Fruit fly (Drosophila melanogaster) whole organism, embryonic: ENCODE results near the gene Fmr1.

Experiments
- ATbp ChIP-seq: fragments of 200-800 bp; sonication (Bioruptor generic); optimal IDR thresholded peaks from 2 replicates; lab custom pipeline; 2017; ENCODE audit warnings: missing biosample characterization, mild to moderate bottlenecking, missing genetic modification characterization, missing genetic modification reagents
- Ada2b ChIP-seq: fragments of 200-800 bp; sonication (Bioruptor generic); IDR thresholded peaks from 2 replicates; pipeline ENCODE4 v1.3.6; 2022; ENCODE audit warnings: missing biosample characterization, missing genetic modification characterization
- Atf6 ChIP-seq: fragments of 200-800 bp; sonication (Bioruptor generic); IDR thresholded peaks from 2 replicates; pipeline ENCODE4 v1.3.6; 2022; ENCODE audit warnings: missing biosample characterization, missing genetic modification characterization
- Bdp1 ChIP-seq: fragments of 200-800 bp; sonication (Bioruptor generic); optimal IDR thresholded peaks from 3 replicates; lab custom pipeline; 2016; ENCODE audit warnings: missing biosample characterization, missing genetic modification characterization
- CG10321 ChIP-seq: fragments of 200-800 bp; sonication (Bioruptor generic); IDR thresholded peaks from 2 replicates; pipeline ENCODE4 v1.3.6; 2022; ENCODE audit warnings: missing biosample characterization, missing genetic modification characterization
- CG10366 ChIP-seq: fragments of 200-800 bp; sonication (Bioruptor generic); IDR thresholded peaks from 2 replicates; pipeline ENCODE4 v1.3.6; 2022; ENCODE audit warnings: missing biosample characterization, missing genetic modification characterization
- CG10565 ChIP-seq: fragments of 200-800 bp; sonication (Bioruptor generic); optimal IDR thresholded peaks from 3 replicates; lab custom pipeline; 2016; ENCODE audit warnings: missing biosample characterization, mild to moderate bottlenecking, missing genetic modification characterization
- CG1233 ChIP-seq: fragments of 200-800 bp; sonication (Bioruptor generic); optimal IDR thresholded peaks from 4 replicates; lab custom pipeline; 2018; ENCODE audit warnings: missing biosample characterization, mild to moderate bottlenecking, missing genetic modification characterization
- CG12744 ChIP-seq: fragments of 200-800 bp; sonication (Bioruptor generic); optimal IDR thresholded peaks from 2 replicates; lab custom pipeline; 2016; ENCODE audit warnings: missing biosample characterization, missing genetic modification characterization
- CG13424 ChIP-seq: fragments of 200-800 bp; sonication (Bioruptor generic); optimal IDR thresholded peaks from 2 replicates; lab custom pipeline; 2019; ENCODE audit warnings: missing biosample characterization, mild to moderate bottlenecking, missing genetic modification characterization, moderate library complexity
- CG15011 ChIP-seq: fragments of 200-800 bp; sonication (Bioruptor generic); optimal IDR thresholded peaks from 3 replicates; lab custom pipeline; 2018; ENCODE audit warnings: missing biosample characterization, mild to moderate bottlenecking, missing genetic modification characterization
- CG15696 ChIP-seq: fragments of 200-800 bp; sonication (Bioruptor generic); optimal IDR thresholded peaks from 2 replicates; lab custom pipeline; 2019; ENCODE audit warnings: missing biosample characterization, mild to moderate bottlenecking, missing genetic modification characterization, moderate library complexity
- CG1603 ChIP-seq: fragments of 200-800 bp; sonication (Bioruptor generic); optimal IDR thresholded peaks from 2 replicates; lab custom pipeline; 2019; ENCODE audit warnings: missing biosample characterization, mild to moderate bottlenecking, missing genetic modification characterization, moderate library complexity
- CG1792 ChIP-seq: fragments of 200-800 bp; sonication (Bioruptor generic); optimal IDR thresholded peaks from 2 replicates; lab custom pipeline; 2016; ENCODE audit warnings: missing biosample characterization, missing genetic modification characterization
- CG30020 ChIP-seq: fragments of 200-800 bp; optimal IDR thresholded peaks from 2 replicates; lab custom pipeline; 2019; ENCODE audit warnings: missing biosample characterization, mild to moderate bottlenecking, missing genetic modification characterization, moderate library complexity
- CG3065 ChIP-seq: fragments of 200-800 bp; sonication (Bioruptor generic); optimal IDR thresholded peaks from 2 replicates; lab custom pipeline; 2016; ENCODE audit warnings: missing biosample characterization, missing genetic modification characterization
- CG31365 ChIP-seq: fragments of 200-800 bp; sonication (Bioruptor generic); optimal IDR thresholded peaks from 2 replicates; lab custom pipeline; 2018; ENCODE audit warnings: missing biosample characterization, mild to moderate bottlenecking, missing genetic modification characterization
- CG3726 ChIP-seq: fragments of 200-800 bp; sonication (Bioruptor generic); IDR thresholded peaks from 3 replicates; pipeline ENCODE4, ENCODE4 v1.3.6; 2022; ENCODE audit warnings: missing biosample characterization, missing genetic modification characterization
- CG4328 ChIP-seq: fragments of 200-800 bp; sonication (Bioruptor generic); optimal IDR thresholded peaks from 3 replicates; lab custom pipeline; 2017; ENCODE audit warnings: missing biosample characterization, missing genetic modification reagents, missing genetic modification characterization
- CG4820 ChIP-seq: fragments of 200-800 bp; sonication (Bioruptor generic); optimal IDR thresholded peaks from 3 replicates; lab custom pipeline; 2016; ENCODE audit warnings: missing biosample characterization, missing genetic modification characterization
- CG5180 ChIP-seq: fragments of 200-800 bp; sonication (Bioruptor generic); optimal IDR thresholded peaks from 3 replicates; lab custom pipeline; 2017; ENCODE audit warnings: missing biosample characterization, missing genetic modification characterization, mild to moderate bottlenecking, moderate library complexity, missing genetic modification reagents
- CG5953 ChIP-seq: fragments of 200-800 bp; sonication (Bioruptor generic); IDR thresholded peaks from 2 replicates; pipeline ENCODE4 v1.3.6; 2022; ENCODE audit warnings: missing biosample characterization, missing genetic modification characterization
- CG6813 ChIP-seq: fragments of 200-800 bp; sonication (Bioruptor generic); optimal IDR thresholded peaks from 2 replicates; lab custom pipeline; 2017; ENCODE audit warnings: missing biosample characterization, missing genetic modification characterization, mild to moderate bottlenecking, moderate library complexity, missing genetic modification reagents
- CG6854 ChIP-seq: fragments of 200-800 bp; sonication (Bioruptor generic); optimal IDR thresholded peaks from 3 replicates; lab custom pipeline; 2017; ENCODE audit warnings: missing biosample characterization, mild to moderate bottlenecking, missing genetic modification characterization
- CG8281 ChIP-seq: fragments of 200-800 bp; sonication (Bioruptor generic); optimal IDR thresholded peaks from 2 replicates; lab custom pipeline; 2018; ENCODE audit warnings: missing biosample characterization, mild to moderate bottlenecking, missing genetic modification characterization, moderate library complexity
- CG8944 ChIP-seq: fragments of 200-800 bp; sonication (Bioruptor generic); optimal IDR thresholded peaks from 3 replicates; lab custom pipeline; 2016; ENCODE audit warnings: missing biosample characterization, missing genetic modification characterization
- Fer1 ChIP-seq: fragments of 200-800 bp; sonication (Bioruptor generic); optimal IDR thresholded peaks from 2 replicates; lab custom pipeline; 2017; ENCODE audit warnings: missing biosample characterization, mild to moderate bottlenecking, missing genetic modification characterization
- Gug ChIP-seq: fragments of 200-800 bp; sonication (Bioruptor generic); IDR thresholded peaks from 4 replicates; pipeline ENCODE4 v1.3.6; 2022; ENCODE audit warnings: missing biosample characterization, missing genetic modification characterization
- HLHmδ ChIP-seq: fragments of 200-800 bp; sonication (Bioruptor generic); optimal IDR thresholded peaks from 2 replicates; lab custom pipeline; 2018; ENCODE audit warnings: missing biosample characterization, mild to moderate bottlenecking, missing genetic modification characterization, moderate library complexity
- Hr39 ChIP-seq: fragments of >200 bp; optimal IDR thresholded peaks from 2 replicates; lab custom pipeline; 2017
- Meics ChIP-seq: fragments of 200-800 bp; sonication (Bioruptor generic); optimal IDR thresholded peaks from 2 replicates; lab custom pipeline; 2017; ENCODE audit warnings: missing biosample characterization, mild to moderate bottlenecking, missing genetic modification characterization
- Nf-YB ChIP-seq: fragments of 200-800 bp; sonication (Bioruptor generic); optimal IDR thresholded peaks from 3 replicates; lab custom pipeline; 2019; ENCODE audit warnings: missing biosample characterization, mild to moderate bottlenecking, missing genetic modification characterization, moderate library complexity
- Nf-YC ChIP-seq: fragments of 200-800 bp; optimal IDR thresholded peaks from 3 replicates; lab custom pipeline; 2019; ENCODE audit warnings: missing biosample characterization, mild to moderate bottlenecking, missing genetic modification characterization, moderate library complexity
- NfI ChIP-seq: fragments of 200-800 bp; sonication (Bioruptor generic); optimal IDR thresholded peaks from 3 replicates; lab custom pipeline; 2018; ENCODE audit warnings: missing biosample characterization, mild to moderate bottlenecking, missing genetic modification characterization, moderate library complexity
- Oli ChIP-seq: fragments of 200-800 bp; sonication (Bioruptor generic); optimal IDR thresholded peaks from 2 replicates; lab custom pipeline; 2018; ENCODE audit warnings: missing biosample characterization, mild to moderate bottlenecking, missing genetic modification characterization, moderate library complexity
- Six4 ChIP-seq: fragments of 200-800 bp; sonication (Bioruptor generic); optimal IDR thresholded peaks from 2 replicates; lab custom pipeline; 2016; ENCODE audit warnings: missing biosample characterization, missing genetic modification characterization
- ara ChIP-seq: fragments of 200-800 bp; sonication (Bioruptor generic); IDR thresholded peaks from 2 replicates; pipeline ENCODE4 v1.3.6; 2022; ENCODE audit warnings: missing biosample characterization, missing genetic modification characterization
- btn ChIP-seq: fragments of 200-800 bp; sonication (Bioruptor generic); optimal IDR thresholded peaks from 2 replicates; lab custom pipeline; 2016; ENCODE audit warnings: missing biosample characterization, missing genetic modification characterization
- dm ChIP-seq: fragments of 200-800 bp; sonication (Bioruptor generic); optimal IDR thresholded peaks from 3 replicates; lab custom pipeline; 2016; ENCODE audit warnings: missing biosample characterization, missing genetic modification characterization
- fd102C ChIP-seq: fragments of 200-800 bp; sonication (Bioruptor generic); optimal IDR thresholded peaks from 2 replicates; lab custom pipeline; 2018; ENCODE audit warnings: missing biosample characterization, mild to moderate bottlenecking, missing genetic modification characterization, moderate library complexity
- mam ChIP-seq: fragments of 200-800 bp; sonication (Bioruptor generic); optimal IDR thresholded peaks from 3 replicates; lab custom pipeline; 2016; ENCODE audit warnings: missing biosample characterization, missing genetic modification characterization
- mirr ChIP-seq: fragments of 200-800 bp; sonication (Bioruptor generic); optimal IDR thresholded peaks from 3 replicates; lab custom pipeline; 2018; ENCODE audit warnings: missing biosample characterization, mild to moderate bottlenecking, missing genetic modification characterization
- otp ChIP-seq: fragments of 200-800 bp; sonication (Bioruptor generic); IDR thresholded peaks from 3 replicates; pipeline ENCODE4, ENCODE4 v1.3.6; 2022; ENCODE audit warnings: missing biosample characterization, missing genetic modification characterization
- repo ChIP-seq: fragments of 200-800 bp; sonication (Bioruptor generic); optimal IDR thresholded peaks from 2 replicates; lab custom pipeline; 2016; ENCODE audit warnings: missing biosample characterization, missing genetic modification characterization
- scrt ChIP-seq: fragments of 200-800 bp; sonication (Bioruptor generic); optimal IDR thresholded peaks from 2 replicates; lab custom pipeline; 2018; ENCODE audit warnings: missing biosample characterization, mild to moderate bottlenecking, missing genetic modification characterization, moderate library complexity
- sqz ChIP-seq: fragments of 200-800 bp; sonication (Bioruptor generic); optimal IDR thresholded peaks from 3 replicates; lab custom pipeline; 2018; ENCODE audit warnings: missing biosample characterization, mild to moderate bottlenecking, missing genetic modification characterization
- tap ChIP-seq: fragments of 200-800 bp; optimal IDR thresholded peaks from 3 replicates; lab custom pipeline; 2019; ENCODE audit warnings: missing biosample characterization, mild to moderate bottlenecking, missing genetic modification characterization, moderate library complexity
- vfl ChIP-seq: fragments of 200-800 bp; sonication (Bioruptor generic); optimal IDR thresholded peaks from 2 replicates; lab custom pipeline; 2016; ENCODE audit warnings: missing biosample characterization, missing genetic modification characterization
- z ChIP-seq: fragments of 200-800 bp; sonication (Bioruptor generic); IDR thresholded peaks from 3 replicates; pipeline ENCODE4 v1.3.6; 2022; ENCODE audit warnings: missing biosample characterization, missing genetic modification characterization

The Fmr1 gene

dm6 chr3R:10139649-10140598, 30.0 kb upstream of the Fmr1 start, which contains the start of gene tws (continued):
- TF ChIP-seq CG10565 (GFP tag; lab: Kevin White, UChicago) (no peak), CG5180 (GFP tag; lab: Kevin White, UChicago) (no peak), Gug (GFP tag; lab: Robert Waterston, UW) (peak; percentile 9; the same call in 1 of the 4 replicates), Oli (peak; percentile 21), CG1603 (tag; lab: Kevin White, UChicago) (peak; percentile 72), CG10321 (GFP tag; lab: Robert Waterston, UW) (no peak), repo (no peak), CG5953 (no peak), Fer1 (GFP tag; lab: Kevin White, UChicago) (peak; percentile 62), sqz (GFP tag; lab: Kevin White, UChicago) (no peak), btn (GFP tag; lab: Kevin White, UChicago) (no peak), fd102C (no peak), vfl (GFP tag; lab: Kevin White, UChicago) (no peak), otp (peak; percentile 75), scrt (GFP tag; lab: Kevin White, UChicago) (peak; percentile 30), dm (GFP tag; lab: Kevin White, UChicago) (no peak), Nf-YC (tag; lab: Kevin White, UChicago) (peak; percentile 58), CG12744 (GFP tag; lab: Kevin White, UChicago) (peak; percentile 32), CG15696 (tag; lab: Kevin White, UChicago) (peak; percentile 0), CG8281 (tag; lab: Kevin White, UChicago) (peak; percentile 29), Hr39 (lab: Kevin White, UChicago) (no peak), CG10366 (GFP tag; lab: Robert Waterston, UW) (peak; percentile 33; the same call in 1 of the 2 replicates), CG31365 (tag; lab: Kevin White, UChicago) (peak; percentile 56), CG3065 (GFP tag; lab: Kevin White, UChicago) (no peak), CG4328 (GFP tag; lab: Kevin White, UChicago) (no peak), CG1233 (GFP tag; lab: Kevin White, UChicago) (peak; percentile 36), CG8944 (no peak), Atf6 (GFP tag; lab: Robert Waterston, UW) (peak; percentile 74), ara (GFP tag; lab: Robert Waterston, UW) (peak; percentile 42; the same call in 1 of the 2 replicates), ATbp (GFP tag; lab: Kevin White, UChicago) (peak; percentile 49), CG4820 (GFP tag; lab: Kevin White, UChicago) (peak; percentile 4), CG6854 (peak; percentile 53), CG15011 (peak; percentile 14), CG30020 (tag; lab: Kevin White, UChicago) (no peak), CG3726 (peak; percentile 41; the same call in 1 of the 3 replicates), Nf-YB (no peak), Ada2b (GFP tag; lab: Robert Waterston, UW) (peak; percentile 58), tap (tag; lab: Kevin White, UChicago) (peak; percentile 38), CG13424 (peak; percentile 49), HLHmδ (GFP tag; lab: Kevin White, UChicago) (no peak), Six4 (no peak), CG1792 (GFP tag; lab: Kevin White, UChicago) (peak; percentile 21), CG6813 (GFP tag; lab: Kevin White, UChicago) (no peak), mirr (peak; percentile 83), Meics (peak; percentile 56), Bdp1 (GFP tag; lab: Kevin White, UChicago) (no peak), z (GFP tag; lab: Robert Waterston, UW) (no peak), NfI (GFP tag; lab: Kevin White, UChicago) (peak; percentile 36), mam (GFP tag; lab: Kevin White, UChicago) (peak; percentile 48)
